In the genomic region with DNA sequence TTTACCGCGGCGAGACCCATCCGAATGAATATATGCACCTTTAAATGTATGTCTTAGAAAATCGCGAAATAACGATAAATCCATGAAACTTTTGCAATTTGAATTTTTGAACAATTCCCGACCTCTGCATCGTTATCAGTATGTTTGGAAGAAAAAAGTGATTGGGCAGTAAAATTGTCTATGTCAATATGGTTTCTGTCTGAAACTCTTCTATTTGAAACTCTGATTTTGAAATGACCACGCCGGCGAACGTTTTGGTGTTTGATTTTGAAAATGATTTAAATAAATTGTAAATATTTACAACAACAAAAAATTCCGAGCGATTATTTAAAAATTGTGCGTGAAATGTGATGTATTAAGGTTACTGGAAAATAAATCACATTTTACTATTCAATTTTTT, we compare ENCODE assay signal across 5 worm cellular contexts.
TF ChIP-seq lines count a peak whose summit lies in the region.

No protein-coding gene starts in this region.

TF ChIP-seq in whole organism, L2 larva, 48 proteins besides CTCF, POLR2A, EP300 and RAD21:
- TF ChIP-seq ztf-1 (GFP tag; conservative IDR thresholded peaks at IDR 0.05; lab: Robert Waterston, UW) (no peak), alr-1 (tag; optimal IDR thresholded peaks at IDR 0.05; lab: Kevin White, UChicago) (no peak), fos-1 (tag; optimal IDR thresholded peaks at IDR 0.05; lab: Kevin White, UChicago) (peak; percentile 18), nhr-10 (tag; optimal IDR thresholded peaks at IDR 0.05; lab: Kevin White, UChicago) (no peak), lin-13 (GFP tag; optimal IDR thresholded peaks at IDR 0.05; lab: Kevin White, UChicago) (no peak), ztf-4 (tag; optimal IDR thresholded peaks at IDR 0.05; lab: Kevin White, UChicago) (no peak), mab-5 (tag; optimal IDR thresholded peaks at IDR 0.05; lab: Kevin White, UChicago) (no peak), ZK546.5 (tag; optimal IDR thresholded peaks at IDR 0.05; lab: Kevin White, UChicago) (no peak), sma-9 (GFP tag; optimal IDR thresholded peaks at IDR 0.05; lab: Kevin White, UChicago) (peak; percentile 22), sma-9 (tag; optimal IDR thresholded peaks at IDR 0.05; lab: Kevin White, UChicago) (no peak), lsy-2 (tag; optimal IDR thresholded peaks at IDR 0.05; lab: Kevin White, UChicago) (no peak), nhr-25 (tag; optimal IDR thresholded peaks at IDR 0.05; lab: Kevin White, UChicago) (no peak), egl-27 (tag; optimal IDR thresholded peaks at IDR 0.05; lab: Kevin White, UChicago) (no peak), mdl-1 (tag; optimal IDR thresholded peaks at IDR 0.05; lab: Kevin White, UChicago) (no peak)

TF ChIP-seq in whole organism, L3 larva, 47 proteins besides CTCF, POLR2A, EP300 and RAD21:
- peak; percentile 14 for TF ChIP-seq pqm-1 (tag; optimal IDR thresholded peaks at IDR 0.05; lab: Kevin White, UChicago)
- no peak for TF ChIP-seq elt-1 (tag; optimal IDR thresholded peaks at IDR 0.05; lab: Kevin White, UChicago)
- TF ChIP-seq elt-2 (tag; optimal IDR thresholded peaks at IDR 0.05; lab: Kevin White, UChicago): peak; percentile 26
- no peak for TF ChIP-seq fkh-10 (GFP tag; optimal IDR thresholded peaks at IDR 0.05; lab: Kevin White, UChicago)
- TF ChIP-seq mdl-1 (tag; optimal IDR thresholded peaks at IDR 0.05; lab: Kevin White, UChicago): no peak
- TF ChIP-seq aly-2 (tag; optimal IDR thresholded peaks at IDR 0.05; lab: Kevin White, UChicago): no peak
- no peak for TF ChIP-seq tbx-2 (tag; optimal IDR thresholded peaks at IDR 0.05; lab: Kevin White, UChicago)
- no peak for TF ChIP-seq ceh-9 (tag; optimal IDR thresholded peaks at IDR 0.05; lab: Kevin White, UChicago)
- TF ChIP-seq nhr-76 (tag; optimal IDR thresholded peaks at IDR 0.05; lab: Kevin White, UChicago): no peak
- no peak for TF ChIP-seq ceh-16 (tag; optimal IDR thresholded peaks at IDR 0.05; lab: Kevin White, UChicago)
- no peak for TF ChIP-seq ama-1 (optimal IDR thresholded peaks at IDR 0.05; lab: Kevin White, UChicago)
- no peak for TF ChIP-seq mml-1 (tag; optimal IDR thresholded peaks at IDR 0.05; lab: Kevin White, UChicago)
- peak; percentile 79 for TF ChIP-seq pha-4 (tag; optimal IDR thresholded peaks at IDR 0.05; lab: Kevin White, UChicago)

TF ChIP-seq in whole organism, L4 larva, 104 proteins besides CTCF, POLR2A, EP300 and RAD21:
- 0 out of 2 replicates have a peak, but pooled peaks have one; percentile 21 for TF ChIP-seq php-3 (GFP tag; IDR thresholded peaks at IDR 0.05; lab: Robert Waterston, UW)
- TF ChIP-seq lin-39 (tag; optimal IDR thresholded peaks at IDR 0.05; lab: Kevin White, UChicago): no peak
- no peak for TF ChIP-seq egl-43 (GFP tag; IDR thresholded peaks at IDR 0.05; lab: Robert Waterston, UW)
- no peak for TF ChIP-seq daf-16 (GFP tag; optimal IDR thresholded peaks at IDR 0.05; lab: Kevin White, UChicago)
- peak; percentile 80 for TF ChIP-seq daf-16 (tag; optimal IDR thresholded peaks at IDR 0.05; lab: Kevin White, UChicago)
- no peak for TF ChIP-seq nhr-111 (GFP tag; optimal IDR thresholded peaks at IDR 0.05; lab: Kevin White, UChicago)
- peak; percentile 61 for TF ChIP-seq pqm-1 (tag; optimal IDR thresholded peaks at IDR 0.05; lab: Kevin White, UChicago)
- peak; percentile 51 for TF ChIP-seq dve-1 (tag; optimal IDR thresholded peaks at IDR 0.05; lab: Kevin White, UChicago; ENCODE audit: insufficient read depth)
- TF ChIP-seq ztf-7 (tag; optimal IDR thresholded peaks at IDR 0.05; lab: Kevin White, UChicago): no peak
- no peak for TF ChIP-seq Y48G9A.11 (GFP tag; IDR thresholded peaks at IDR 0.05; lab: Robert Waterston, UW)
- no peak for TF ChIP-seq daf-8 (GFP tag; IDR thresholded peaks at IDR 0.05; lab: Robert Waterston, UW)
- TF ChIP-seq nhr-28 (tag; optimal IDR thresholded peaks at IDR 0.05; lab: Kevin White, UChicago): peak; percentile 14

TF ChIP-seq in whole organism, late embryonic, 69 proteins besides CTCF, POLR2A, EP300 and RAD21:
- TF ChIP-seq tbx-7 (tag; optimal IDR thresholded peaks at IDR 0.05; lab: Kevin White, UChicago): no peak
- peak; percentile 10 for TF ChIP-seq elt-2 (tag; optimal IDR thresholded peaks at IDR 0.05; lab: Kevin White, UChicago)

TF ChIP-seq in whole organism, young adult, 124 proteins besides CTCF, POLR2A, EP300 and RAD21:
- TF ChIP-seq bed-1 (GFP tag; IDR thresholded peaks at IDR 0.05; lab: Robert Waterston, UW) (no peak), Y53G8AR.9 (GFP tag; conservative IDR thresholded peaks at IDR 0.05; lab: Robert Waterston, UW) (no peak), nhr-80 (tag; optimal IDR thresholded peaks at IDR 0.05; lab: Kevin White, UChicago) (peak; percentile 43), tbx-9 (tag; optimal IDR thresholded peaks at IDR 0.05; lab: Kevin White, UChicago; ENCODE audit: borderline replicate concordance) (no peak), F33H1.4 (GFP tag; IDR thresholded peaks at IDR 0.05; lab: Robert Waterston, UW) (no peak), ceh-58 (GFP tag; IDR thresholded peaks at IDR 0.05; lab: Robert Waterston, UW) (no peak), unc-62 (GFP tag; optimal IDR thresholded peaks at IDR 0.05; lab: Kevin White, UChicago) (no peak)
